Fruit fly (Drosophila melanogaster) Kc167 (cell line): ENCODE measurements around the gene mIF2.

Experiments used
- Myc ChIP-seq: fragments of >200 bp; optimal IDR thresholded peaks from 2 replicates; lab custom pipeline; 2017; ENCODE audit warnings: missing external identifiers
- Sin3A ChIP-seq: fragments of >200 bp; optimal IDR thresholded peaks from 2 replicates; lab custom pipeline; 2018; ENCODE audit warnings: missing external identifiers
- h ChIP-seq: fragments of >200 bp; optimal IDR thresholded peaks from 3 replicates; lab custom pipeline; 2018; ENCODE audit warnings: missing external identifiers
- insv ChIP-seq: fragments of >200 bp; optimal IDR thresholded peaks from 3 replicates; lab custom pipeline; 2018; ENCODE audit warnings: missing external identifiers
- psq ChIP-seq: fragments of >200 bp; optimal IDR thresholded peaks from 2 replicates; lab custom pipeline; 2017; ENCODE audit warnings: missing external identifiers
- ttk ChIP-seq: sonication (Bioruptor generic); optimal IDR thresholded peaks from 2 replicates; lab custom pipeline; 2017; ENCODE audit warnings: missing external identifiers

Gene mIF2

dm6 chr3R:28555324-28555723 lies 10.7 kb upstream of the mIF2 start:
- TF ChIP-seq psq (lab: Kevin White, UChicago) (no peak), h (lab: Kevin White, UChicago) (no peak), ttk (no peak), insv (lab: Kevin White, UChicago) (no peak), Myc (no peak), Sin3A (lab: Kevin White, UChicago) (no peak)

dm6 chr3R:28553023-28553422 lies 8.4 kb upstream of the mIF2 start:
- TF ChIP-seq Sin3A (lab: Kevin White, UChicago) (no peak), psq (lab: Kevin White, UChicago) (no peak), insv (lab: Kevin White, UChicago) (no peak), h (lab: Kevin White, UChicago) (no peak), ttk (no peak), Myc (no peak)

dm6 chr3R:28552249-28552648 lies 7.6 kb upstream of the mIF2 start:
- TF ChIP-seq Sin3A (lab: Kevin White, UChicago) (no peak), psq (lab: Kevin White, UChicago) (no peak), insv (lab: Kevin White, UChicago) (no peak), Myc (no peak), ttk (no peak), h (lab: Kevin White, UChicago) (no peak)

- no peak for TF ChIP-seq psq (lab: Kevin White, UChicago)
- TF ChIP-seq insv (lab: Kevin White, UChicago), result no peak
- TF ChIP-seq Sin3A (lab: Kevin White, UChicago), result no peak
- no peak for TF ChIP-seq Myc
Observed at dm6 chr3R:28548457-28548856, 3.8 kb upstream of the mIF2 start.

DNA sequence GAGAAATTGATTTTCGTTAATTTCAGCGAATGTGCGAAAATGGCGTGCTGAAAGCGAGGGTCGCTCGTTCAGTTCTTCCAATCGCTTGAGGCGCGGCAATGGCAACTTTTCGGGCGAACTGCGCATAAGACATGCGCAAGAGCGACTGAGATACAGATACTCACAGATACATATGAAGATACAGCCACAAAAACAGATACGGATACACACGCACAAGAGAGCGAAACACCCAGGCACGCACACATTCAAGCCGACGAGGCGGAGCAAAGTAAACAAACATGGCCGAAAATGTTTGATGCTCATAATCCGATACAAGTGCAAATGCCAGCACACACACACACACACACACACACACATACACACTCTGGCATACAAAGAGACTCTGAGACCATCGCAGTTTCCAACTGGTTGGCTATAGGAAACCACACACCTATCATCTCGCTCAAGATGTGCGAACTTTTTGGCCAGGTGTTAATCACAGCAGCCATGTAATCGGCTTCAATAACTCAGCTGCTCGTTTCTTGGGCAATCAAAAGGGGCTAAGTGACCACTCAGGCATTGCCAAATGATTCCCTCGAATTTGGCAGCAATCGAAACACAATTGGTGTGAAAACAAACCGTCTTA lies 2.6 kb upstream of the mIF2 start:
- no peak for TF ChIP-seq h (lab: Kevin White, UChicago)
- TF ChIP-seq Sin3A (lab: Kevin White, UChicago), result no peak
- TF ChIP-seq psq (lab: Kevin White, UChicago), result no peak

DNA sequence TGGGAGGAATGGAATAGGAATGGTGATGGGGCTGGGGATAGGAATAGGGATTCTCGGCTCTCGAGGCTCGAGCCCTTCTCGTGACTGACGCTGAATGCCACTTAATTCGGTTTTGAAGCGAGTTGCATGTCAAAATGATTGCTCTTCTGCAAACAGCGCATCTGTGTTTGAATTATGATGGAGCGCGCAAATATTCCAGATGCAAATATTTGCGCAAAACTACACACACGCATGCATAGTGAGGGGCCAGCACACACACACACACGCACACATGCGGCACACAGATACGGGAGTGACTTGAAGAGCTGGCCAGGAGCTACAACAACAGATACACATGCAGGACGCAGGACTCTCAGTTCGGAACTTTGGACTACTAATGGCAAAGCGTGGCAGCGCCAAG lies 1.0 kb upstream of the mIF2 start:
- no peak for TF ChIP-seq psq (lab: Kevin White, UChicago)
- TF ChIP-seq h (lab: Kevin White, UChicago), result no peak
- no peak for TF ChIP-seq ttk

DNA sequence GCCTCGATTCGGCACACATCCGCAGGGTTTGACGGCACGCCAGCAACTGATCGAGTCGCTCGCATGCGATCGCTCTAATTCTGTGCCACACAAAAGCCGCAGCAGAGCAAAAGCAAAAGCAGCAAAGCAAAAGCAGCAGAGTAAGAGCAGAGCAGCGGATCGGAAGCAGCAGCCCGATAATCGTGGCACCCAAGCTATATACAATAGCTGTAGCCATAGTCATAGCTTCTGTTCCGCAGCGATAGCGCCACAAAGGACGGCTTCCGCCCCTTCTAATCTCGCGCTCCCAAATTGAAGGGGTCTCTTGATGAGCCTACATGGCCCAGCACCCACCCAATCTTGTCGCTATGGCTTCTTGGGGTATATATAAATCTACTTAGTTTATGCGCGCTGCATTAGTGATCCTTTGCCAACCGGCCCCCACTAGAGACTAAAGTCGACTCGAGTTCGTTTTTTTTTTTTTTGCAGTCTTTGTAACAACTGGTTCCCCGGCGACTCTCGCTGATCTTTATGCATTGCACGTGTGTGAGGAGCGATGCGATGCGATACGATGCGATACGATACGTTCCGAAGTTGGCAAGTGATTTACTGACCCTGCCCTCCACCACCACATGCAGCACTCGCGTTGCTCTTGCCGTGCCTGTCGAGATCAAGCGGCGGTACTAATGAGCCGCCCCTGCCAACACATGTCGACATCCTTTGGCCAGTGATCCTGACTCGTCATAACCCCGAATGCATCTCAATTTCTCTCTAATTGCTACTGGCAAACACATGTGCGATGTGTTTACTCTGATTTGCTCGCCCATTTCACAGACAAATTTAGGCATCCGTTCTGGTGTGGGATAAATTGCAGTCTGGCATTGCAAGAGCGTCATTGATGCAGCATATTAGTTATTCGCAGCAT lies 4.1 kb downstream of the mIF2 start, which contains the start of gene Ppn:
Gene Ppn (minus strand): TSS at position 51 of the 904 bp plus-strand sequence.
- no peak for TF ChIP-seq ttk
- no peak for TF ChIP-seq psq (lab: Kevin White, UChicago)
- TF ChIP-seq h (lab: Kevin White, UChicago), result no peak
- TF ChIP-seq insv (lab: Kevin White, UChicago), result no peak
- TF ChIP-seq Myc, result no peak
- no peak for TF ChIP-seq Sin3A (lab: Kevin White, UChicago)

DNA sequence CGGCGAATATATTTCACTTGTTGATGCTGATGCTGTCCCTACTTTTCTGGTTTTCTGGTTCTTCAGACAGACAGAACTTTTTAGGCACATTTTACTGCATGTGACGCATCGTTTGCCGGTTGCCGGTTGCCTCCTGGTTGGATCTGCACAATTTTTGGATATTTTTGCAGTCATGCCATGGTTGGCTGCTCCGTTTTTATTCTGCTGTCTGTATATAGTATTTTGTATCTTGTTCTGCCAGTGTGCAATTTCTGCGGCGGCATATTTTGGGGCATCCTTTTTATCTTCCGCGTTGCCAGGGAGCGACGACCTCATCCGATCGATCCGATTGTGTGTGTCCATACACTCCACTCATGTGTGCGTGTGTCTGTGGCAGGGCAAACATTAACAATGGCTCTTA lies 7.8 kb downstream of the mIF2 start:
- no peak for TF ChIP-seq Sin3A (lab: Kevin White, UChicago)
- no peak for TF ChIP-seq insv (lab: Kevin White, UChicago)
- TF ChIP-seq psq (lab: Kevin White, UChicago), result no peak
- TF ChIP-seq h (lab: Kevin White, UChicago), result no peak
- TF ChIP-seq Myc, result no peak
- TF ChIP-seq ttk, result no peak

DNA sequence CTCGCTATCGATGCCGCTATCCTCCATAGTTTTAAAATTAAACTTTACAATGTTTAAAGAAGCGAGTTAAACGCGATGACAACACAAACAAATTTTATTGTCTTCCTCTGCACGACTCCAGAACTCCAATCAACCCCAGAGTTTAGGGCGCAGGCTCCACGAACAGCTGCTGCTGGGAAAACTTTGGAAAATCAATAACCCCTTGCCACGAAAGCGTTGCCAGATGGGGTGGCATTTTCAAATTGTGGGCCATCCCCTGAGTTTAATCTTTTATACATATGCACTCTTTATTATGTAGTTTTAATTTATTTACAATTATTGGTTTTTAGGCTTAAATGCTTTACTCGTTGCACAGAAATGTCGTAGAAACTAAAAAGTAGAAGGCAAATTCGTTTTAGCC lies 24.2 kb downstream of the mIF2 start, which contains the start of gene CG31051:
Gene CG31051 (minus strand): TSS at position 115 of the 400 bp plus-strand sequence.
- TF ChIP-seq psq (lab: Kevin White, UChicago) (no peak), ttk (no peak), insv (lab: Kevin White, UChicago) (no peak), Sin3A (lab: Kevin White, UChicago) (no peak), Myc (no peak), h (lab: Kevin White, UChicago) (no peak)
